Worm (Caenorhabditis elegans): Measurements from ENCODE around the gene trpp-3.

trpp-3 gene

DNA sequence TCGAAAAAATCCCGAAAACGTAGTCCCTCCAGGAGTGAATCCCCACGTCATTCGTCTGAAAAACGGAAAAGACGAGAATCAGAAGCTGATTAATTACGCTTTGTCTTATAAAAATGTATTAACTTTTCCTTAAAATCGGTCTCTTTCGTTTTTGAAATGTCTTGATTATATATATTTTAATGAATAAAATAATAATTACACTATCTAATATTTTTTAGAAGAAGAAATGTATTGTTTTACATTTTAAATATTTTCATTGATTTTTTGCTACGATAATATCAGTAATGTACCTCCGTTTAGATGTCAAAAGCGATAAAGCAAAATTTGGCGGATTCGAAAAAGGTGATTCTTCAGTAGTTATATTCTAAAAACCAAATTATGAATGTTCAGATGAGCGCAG lies at the start of gene trpp-3:
Gene trpp-3, plus strand, starts transcription at position 301 of the 400 bp plus-strand sequence.
- TF ChIP-seq W03F9.2 (tag; optimal IDR thresholded peaks at IDR 0.05) = no peak
- TF ChIP-seq dao-5 (tag; optimal IDR thresholded peaks at IDR 0.05) = no peak
- TF ChIP-seq him-1 (tag; optimal IDR thresholded peaks at IDR 0.05) = no peak

DNA sequence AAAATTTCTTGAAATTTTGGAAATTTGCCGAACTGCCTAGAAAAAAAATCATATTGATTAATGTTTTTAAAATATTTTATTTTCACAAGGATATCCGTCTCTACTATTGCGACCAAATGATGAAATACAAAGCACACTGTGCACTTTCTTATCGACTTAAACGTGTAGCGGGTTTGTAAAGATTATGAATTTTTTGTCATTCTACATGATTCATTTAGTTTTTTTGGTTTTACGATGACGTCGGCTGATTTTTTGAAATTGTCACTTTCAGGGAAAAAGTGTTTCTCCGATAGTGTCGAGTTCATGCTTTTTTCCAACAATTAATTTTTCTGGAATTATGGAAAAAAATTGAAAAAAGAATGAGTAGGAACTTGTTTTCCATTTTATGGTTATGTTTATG lies 48.8 kb upstream of the trpp-3 start:
- TF ChIP-seq W03F9.2 (tag; optimal IDR thresholded peaks at IDR 0.05) (no peak), him-1 (tag; optimal IDR thresholded peaks at IDR 0.05) (no peak), dao-5 (tag; optimal IDR thresholded peaks at IDR 0.05) (no peak)

ce11 chrIII:9482423-9482993 lies 42.8 kb upstream of the trpp-3 start:
- TF ChIP-seq W03F9.2 (tag; optimal IDR thresholded peaks at IDR 0.05) (no peak), him-1 (tag; optimal IDR thresholded peaks at IDR 0.05) (no peak), dao-5 (tag; optimal IDR thresholded peaks at IDR 0.05) (no peak)

DNA sequence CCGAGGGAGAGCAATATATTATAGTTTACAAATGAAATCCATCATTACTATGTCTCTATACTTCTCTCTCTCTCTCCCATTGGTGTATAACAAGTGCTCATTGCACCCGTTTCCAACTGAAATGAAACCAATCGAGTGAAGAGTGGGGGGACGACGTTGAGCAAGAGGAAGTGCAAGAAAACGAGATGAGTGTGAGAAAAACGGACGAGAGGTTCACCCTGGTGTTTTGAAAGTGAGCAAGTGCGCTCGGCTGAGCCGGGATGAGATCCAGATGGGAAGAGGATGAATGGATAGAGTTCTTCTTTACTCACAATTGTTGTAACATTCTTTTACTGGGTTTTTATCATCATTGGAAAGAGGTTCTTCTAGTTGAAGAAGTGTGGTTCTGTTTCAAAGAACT lies 41.6 kb upstream of the trpp-3 start:
- TF ChIP-seq W03F9.2 (tag; optimal IDR thresholded peaks at IDR 0.05) = no peak
- no peak for TF ChIP-seq him-1 (tag; optimal IDR thresholded peaks at IDR 0.05)
- TF ChIP-seq dao-5 (tag; optimal IDR thresholded peaks at IDR 0.05) = no peak

DNA sequence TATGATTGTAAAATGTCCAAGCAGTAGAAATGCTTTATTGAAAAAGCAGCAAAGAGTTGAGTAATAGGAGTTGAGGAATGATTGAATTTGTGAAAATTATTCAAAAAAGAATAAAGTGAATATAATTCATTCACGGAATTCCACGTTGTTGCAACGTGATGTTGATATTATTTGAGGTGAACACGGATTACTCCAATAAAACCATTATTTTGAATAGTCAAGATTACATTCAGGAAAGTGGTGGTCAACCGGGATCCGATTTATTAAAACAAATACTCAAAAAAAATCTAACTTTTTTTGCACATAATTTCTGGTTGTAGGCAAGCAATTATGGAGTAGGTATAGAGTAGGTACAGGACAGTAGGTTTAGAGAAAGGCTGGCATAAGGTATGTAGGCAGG lies 40.0 kb upstream of the trpp-3 start, which contains the start of gene bre-3:
Gene bre-3, minus strand, starts transcription at position 101 of the 400 bp plus-strand sequence.
- no peak for TF ChIP-seq him-1 (tag; optimal IDR thresholded peaks at IDR 0.05)
- TF ChIP-seq dao-5 (tag; optimal IDR thresholded peaks at IDR 0.05) = no peak
- TF ChIP-seq W03F9.2 (tag; optimal IDR thresholded peaks at IDR 0.05) = no peak

ce11 chrIII:9487454-9487853 lies 37.9 kb upstream of the trpp-3 start:
- no peak for TF ChIP-seq dao-5 (tag; optimal IDR thresholded peaks at IDR 0.05)
- no peak for TF ChIP-seq him-1 (tag; optimal IDR thresholded peaks at IDR 0.05)
- TF ChIP-seq W03F9.2 (tag; optimal IDR thresholded peaks at IDR 0.05) = no peak

DNA sequence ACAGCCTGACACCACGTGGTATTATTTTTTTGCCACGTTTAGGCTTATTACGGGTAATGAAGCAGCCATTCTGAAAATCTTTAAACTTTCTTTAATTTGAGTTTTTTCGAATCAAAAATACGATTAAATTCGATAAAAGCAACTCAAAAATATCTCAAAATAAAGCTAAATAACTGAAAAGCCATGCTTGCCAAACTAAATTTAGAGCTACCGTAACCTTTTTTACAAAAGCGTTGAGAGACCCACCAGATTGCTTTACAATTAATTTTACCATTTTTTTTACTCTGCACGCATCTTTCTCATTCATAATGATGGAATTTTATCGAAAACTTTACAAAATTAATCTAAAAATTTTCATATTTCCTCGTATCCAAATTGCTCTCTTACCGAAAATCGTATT lies 37.3 kb upstream of the trpp-3 start:
- TF ChIP-seq dao-5 (tag; optimal IDR thresholded peaks at IDR 0.05) (no peak), W03F9.2 (tag; optimal IDR thresholded peaks at IDR 0.05) (no peak), him-1 (tag; optimal IDR thresholded peaks at IDR 0.05) (no peak)

DNA sequence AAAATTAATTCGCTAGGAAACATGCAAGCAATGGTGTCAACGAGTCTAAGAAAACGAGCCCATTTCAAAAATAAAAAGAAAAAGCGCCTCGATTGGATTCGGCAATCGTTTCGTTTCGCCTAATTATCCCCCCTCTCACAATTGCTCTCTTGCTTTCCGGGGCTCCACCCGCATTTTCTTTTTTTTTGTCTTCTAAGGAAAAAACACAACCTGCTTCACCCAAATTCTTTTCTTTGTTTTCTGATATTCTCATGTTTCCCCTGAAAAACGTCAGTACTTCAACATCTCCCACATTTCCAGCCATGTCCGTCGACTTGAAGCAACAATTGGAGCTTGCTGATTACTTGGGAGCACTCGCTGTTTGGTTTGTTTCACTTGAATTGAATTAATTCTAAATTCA lies 36.9 kb upstream of the trpp-3 start, which contains the start of gene nlp-36:
Gene nlp-36, plus strand, starts transcription at position 301 of the 400 bp plus-strand sequence.
- no peak for TF ChIP-seq W03F9.2 (tag; optimal IDR thresholded peaks at IDR 0.05)
- no peak for TF ChIP-seq dao-5 (tag; optimal IDR thresholded peaks at IDR 0.05)
- no peak for TF ChIP-seq him-1 (tag; optimal IDR thresholded peaks at IDR 0.05)

DNA sequence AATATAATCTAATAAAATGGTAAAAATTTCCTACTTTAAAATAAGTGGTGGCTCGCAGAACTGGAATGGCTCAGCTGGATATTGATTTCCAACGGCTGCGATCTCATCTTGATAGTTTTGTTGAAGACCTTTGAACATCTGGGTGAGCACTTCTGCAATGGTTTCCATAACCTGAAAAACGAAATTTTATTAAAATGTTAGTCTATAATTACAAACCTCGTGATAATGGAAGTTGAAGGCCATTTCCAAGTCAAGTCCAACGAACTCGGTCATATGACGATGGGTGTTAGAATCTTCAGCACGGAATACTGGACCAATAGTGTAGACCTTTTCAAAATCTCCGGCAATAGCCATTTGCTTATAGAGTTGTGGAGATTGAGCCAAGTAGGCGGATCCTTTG lies 35.6 kb upstream of the trpp-3 start:
- TF ChIP-seq dao-5 (tag; optimal IDR thresholded peaks at IDR 0.05) (no peak), him-1 (tag; optimal IDR thresholded peaks at IDR 0.05) (no peak), W03F9.2 (tag; optimal IDR thresholded peaks at IDR 0.05) (no peak)

DNA sequence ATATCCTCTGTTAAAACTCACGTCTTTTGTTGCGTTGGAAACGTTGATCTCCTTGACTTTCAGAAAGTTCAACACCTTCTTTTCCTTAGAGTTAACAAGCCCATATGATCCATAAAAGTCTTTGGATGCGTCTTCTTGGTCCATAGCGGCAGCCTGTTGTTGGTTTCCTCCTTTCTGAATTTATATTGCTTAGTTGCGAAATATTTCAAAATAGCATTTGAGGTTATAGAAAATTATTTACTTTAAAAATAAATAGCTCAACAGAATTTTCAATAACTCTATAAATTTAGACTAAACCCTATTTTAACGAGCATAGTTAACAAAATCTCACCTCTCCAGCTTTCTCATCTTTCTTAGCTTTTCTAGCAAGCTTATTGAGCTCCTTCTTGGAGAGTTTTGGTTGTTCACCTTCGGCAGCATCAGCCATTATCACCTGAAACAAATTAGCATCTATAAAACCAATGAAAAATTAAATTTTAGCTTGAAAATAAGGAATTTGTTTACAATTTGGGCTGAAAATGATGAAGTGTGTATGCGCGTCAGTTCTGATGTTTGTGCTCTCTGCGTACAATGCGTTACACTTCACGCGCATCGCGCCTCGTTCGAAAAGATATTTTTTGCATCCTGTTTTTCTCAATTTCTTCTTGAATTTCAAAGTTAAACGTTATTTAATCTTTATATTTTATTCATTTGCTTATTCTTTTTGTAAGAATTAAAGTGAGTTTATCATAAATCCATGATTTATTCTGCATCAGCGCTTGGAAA lies 34.4 kb upstream of the trpp-3 start, which contains the start of the genes dars-1 and ctr-9:
Gene dars-1, minus strand, starts transcription at position 433 of the 765 bp plus-strand sequence.
Gene ctr-9, plus strand, starts transcription at position 614 of the 765 bp plus-strand sequence.
- TF ChIP-seq him-1 (tag; optimal IDR thresholded peaks at IDR 0.05) = no peak
- TF ChIP-seq W03F9.2 (tag; optimal IDR thresholded peaks at IDR 0.05) = peak; percentile 18

ce11 chrIII:9494209-9494608 lies 31.1 kb upstream of the trpp-3 start:
- TF ChIP-seq him-1 (tag; optimal IDR thresholded peaks at IDR 0.05) (no peak), W03F9.2 (tag; optimal IDR thresholded peaks at IDR 0.05) (no peak), dao-5 (tag; optimal IDR thresholded peaks at IDR 0.05) (no peak)

- TF ChIP-seq W03F9.2 (tag; optimal IDR thresholded peaks at IDR 0.05) (no peak), him-1 (tag; optimal IDR thresholded peaks at IDR 0.05) (no peak), dao-5 (tag; optimal IDR thresholded peaks at IDR 0.05) (no peak)
Observed at ce11 chrIII:9496083-9496482, 29.3 kb upstream of the trpp-3 start.

ce11 chrIII:9497412-9497811 lies 27.9 kb upstream of the trpp-3 start:
- no peak for TF ChIP-seq him-1 (tag; optimal IDR thresholded peaks at IDR 0.05)
- no peak for TF ChIP-seq dao-5 (tag; optimal IDR thresholded peaks at IDR 0.05)
- no peak for TF ChIP-seq W03F9.2 (tag; optimal IDR thresholded peaks at IDR 0.05)

- TF ChIP-seq him-1 (tag; optimal IDR thresholded peaks at IDR 0.05) = no peak
- TF ChIP-seq W03F9.2 (tag; optimal IDR thresholded peaks at IDR 0.05) = no peak
- TF ChIP-seq dao-5 (tag; optimal IDR thresholded peaks at IDR 0.05) = no peak
Observed at ce11 chrIII:9500267-9500666, 25.1 kb upstream of the trpp-3 start, which contains the start of gene sod-4. sod-4 (minus strand) TSS chrIII:9500375.

Data from whole organism, L4/young adult.